Worm (Caenorhabditis elegans): ENCODE data around the gene F44B9.10.

F44B9.10 gene

DNA sequence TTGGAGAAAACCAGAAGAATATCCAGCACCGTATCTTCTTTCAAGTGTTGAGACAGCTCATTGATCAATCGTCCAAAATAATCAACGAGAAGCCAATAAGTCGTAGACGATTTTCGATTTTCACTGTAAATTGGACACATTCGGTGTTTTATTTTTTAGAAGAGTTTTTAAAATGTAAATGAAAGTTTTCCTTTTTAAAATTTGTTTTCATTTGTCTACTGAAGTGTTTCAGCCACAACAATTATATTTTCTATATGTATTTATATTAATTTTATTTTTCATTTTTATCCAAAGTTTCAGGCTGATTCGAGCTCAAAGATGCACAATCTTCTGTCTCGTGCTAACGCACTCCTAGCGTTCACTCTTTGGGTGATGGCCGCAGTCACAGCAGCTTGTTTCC, 11.3 kb upstream of the F44B9.10 start, which contains the start of gene spcs-3:
Gene spcs-3, plus strand, starts transcription at position 301 of the 400 bp plus-strand sequence.
- TF ChIP-seq fkh-2 (tag; optimal IDR thresholded peaks at IDR 0.05): no peak
- TF ChIP-seq nhr-76 (tag; optimal IDR thresholded peaks at IDR 0.05): no peak
- TF ChIP-seq tbx-2 (tag; optimal IDR thresholded peaks at IDR 0.05): no peak
- no peak for TF ChIP-seq nhr-11 (tag; optimal IDR thresholded peaks at IDR 0.05)
- no peak for TF ChIP-seq lin-15B (tag; optimal IDR thresholded peaks at IDR 0.05)

DNA sequence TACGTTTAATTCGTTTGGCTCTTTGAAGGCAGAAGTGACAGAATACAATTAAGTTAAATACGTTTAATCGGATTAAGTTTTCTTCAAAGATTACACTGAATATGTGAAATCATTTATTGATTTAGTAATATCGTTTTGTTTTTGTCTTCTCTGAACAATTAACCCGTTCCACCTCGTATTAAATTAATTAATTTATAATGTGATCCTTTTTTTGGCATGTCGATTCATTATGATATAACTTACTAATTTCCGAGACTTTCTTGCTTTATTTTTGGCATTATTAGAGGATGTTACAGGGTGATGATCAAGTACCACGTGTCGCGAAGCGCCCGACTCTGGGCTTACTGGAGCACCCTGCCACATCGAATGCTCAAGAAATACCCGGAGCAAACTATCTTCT, 10.8 kb upstream of the F44B9.10 start, which contains the start of gene K12H4.5:
Gene K12H4.5, plus strand, starts transcription at position 301 of the 400 bp plus-strand sequence.
- no peak for TF ChIP-seq sea-2 (GFP tag; optimal IDR thresholded peaks at IDR 0.05)
- no peak for TF ChIP-seq lsy-12 (tag; optimal IDR thresholded peaks at IDR 0.05)
- TF ChIP-seq ceh-16 (tag; optimal IDR thresholded peaks at IDR 0.05): no peak
- no peak for TF ChIP-seq unc-62 (GFP tag; optimal IDR thresholded peaks at IDR 0.05)
- TF ChIP-seq nhr-23 (tag; optimal IDR thresholded peaks at IDR 0.05): no peak
- TF ChIP-seq ceh-28 (tag; optimal IDR thresholded peaks at IDR 0.05): no peak
- no peak for TF ChIP-seq nhr-76 (tag; optimal IDR thresholded peaks at IDR 0.05)
- TF ChIP-seq daf-12 (tag; optimal IDR thresholded peaks at IDR 0.05): no peak
- TF ChIP-seq fkh-10 (GFP tag; optimal IDR thresholded peaks at IDR 0.05): no peak
- no peak for TF ChIP-seq lin-39 (tag; optimal IDR thresholded peaks at IDR 0.05)

DNA sequence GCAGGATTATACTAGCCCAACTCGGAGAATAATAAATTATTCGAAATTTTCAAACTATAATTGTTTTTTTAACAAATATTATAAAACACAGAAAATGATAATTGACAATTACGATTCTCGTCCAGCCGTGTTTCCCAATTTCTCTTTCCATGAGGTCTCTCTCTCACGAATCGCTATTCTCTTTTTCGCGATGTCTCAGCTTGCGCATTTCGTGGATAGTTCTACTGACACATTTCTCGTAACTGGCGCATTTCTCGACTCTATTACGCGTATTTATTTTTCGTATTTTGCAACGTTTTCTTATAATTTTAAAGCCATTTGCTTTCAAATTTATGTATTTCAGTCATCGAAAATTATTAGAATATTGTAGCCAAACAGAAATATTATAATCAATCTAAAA, 10.3 kb upstream of the F44B9.10 start:
- TF ChIP-seq elt-3 (tag; optimal IDR thresholded peaks at IDR 0.05) (peak in 1 of 3 experiments; percentile 98), mml-1 (tag; optimal IDR thresholded peaks at IDR 0.05) (no peak), pqm-1 (tag; optimal IDR thresholded peaks at IDR 0.05) (peak; percentile 96), R02D3.7 (tag; optimal IDR thresholded peaks at IDR 0.05) (peak; percentile 95), ztf-11 (tag; optimal IDR thresholded peaks at IDR 0.05) (peak; percentile 57), fkh-10 (GFP tag; optimal IDR thresholded peaks at IDR 0.05) (peak; percentile 96), nhr-23 (tag; optimal IDR thresholded peaks at IDR 0.05) (peak; percentile 97), nhr-25 (tag; optimal IDR thresholded peaks at IDR 0.05) (peak; percentile 96), hmg-11 (tag; optimal IDR thresholded peaks at IDR 0.05) (peak; percentile 96), nhr-28 (tag; optimal IDR thresholded peaks at IDR 0.05) (no peak), unc-39 (tag; optimal IDR thresholded peaks at IDR 0.05) (no peak), fkh-2 (tag; optimal IDR thresholded peaks at IDR 0.05) (no peak), aly-2 (tag; optimal IDR thresholded peaks at IDR 0.05) (no peak), pha-4 (tag; optimal IDR thresholded peaks at IDR 0.05) (peak; percentile 100), elt-2 (tag; optimal IDR thresholded peaks at IDR 0.05) (peak; percentile 93), zag-1 (tag; optimal IDR thresholded peaks at IDR 0.05) (peak; percentile 49), nhr-237 (tag; optimal IDR thresholded peaks at IDR 0.05) (no peak), fos-1 (tag; optimal IDR thresholded peaks at IDR 0.05) (peak; percentile 93), lin-39 (tag; optimal IDR thresholded peaks at IDR 0.05) (peak; percentile 98), unc-62 (GFP tag; optimal IDR thresholded peaks at IDR 0.05) (peak; percentile 96), nhr-77 (tag; optimal IDR thresholded peaks at IDR 0.05) (peak; percentile 89), egl-27 (tag; optimal IDR thresholded peaks at IDR 0.05) (peak; percentile 96), mdl-1 (tag; optimal IDR thresholded peaks at IDR 0.05) (peak; percentile 72), ceh-9 (tag; optimal IDR thresholded peaks at IDR 0.05) (no peak), ama-1 (optimal IDR thresholded peaks at IDR 0.05) (peak; percentile 53), lsy-12 (tag; optimal IDR thresholded peaks at IDR 0.05) (peak; percentile 98), daf-12 (tag; optimal IDR thresholded peaks at IDR 0.05) (peak; percentile 21), lin-15B (tag; optimal IDR thresholded peaks at IDR 0.05) (peak; percentile 99), elt-1 (tag; optimal IDR thresholded peaks at IDR 0.05) (peak; percentile 82), ceh-82 (tag; optimal IDR thresholded peaks at IDR 0.05) (peak; percentile 92), nhr-43 (tag; optimal IDR thresholded peaks at IDR 0.05; ENCODE audit: poor library complexity, severe bottlenecking) (peak; percentile 97), nhr-76 (tag; optimal IDR thresholded peaks at IDR 0.05) (peak; percentile 79), eor-1 (tag; optimal IDR thresholded peaks at IDR 0.05) (peak in 1 of 2 experiments; percentile 14), nhr-12 (tag; optimal IDR thresholded peaks at IDR 0.05) (no peak), ztf-4 (tag; optimal IDR thresholded peaks at IDR 0.05) (peak; percentile 81), ZK546.5 (tag; optimal IDR thresholded peaks at IDR 0.05) (peak; percentile 66), egl-5 (tag; optimal IDR thresholded peaks at IDR 0.05) (peak; percentile 82), sea-2 (GFP tag; optimal IDR thresholded peaks at IDR 0.05) (no peak), jun-1 (tag; optimal IDR thresholded peaks at IDR 0.05) (peak; percentile 97), ceh-16 (tag; optimal IDR thresholded peaks at IDR 0.05) (peak; percentile 69), nfya-1 (tag; optimal IDR thresholded peaks at IDR 0.05; ENCODE audit: insufficient read depth) (peak; percentile 96), tbx-2 (tag; optimal IDR thresholded peaks at IDR 0.05) (peak; percentile 87), snpc-4 (tag; optimal IDR thresholded peaks at IDR 0.05) (peak; percentile 95), ceh-28 (tag; optimal IDR thresholded peaks at IDR 0.05) (peak; percentile 93), skn-1 (tag; optimal IDR thresholded peaks at IDR 0.05) (peak; percentile 92), nhr-67 (tag; optimal IDR thresholded peaks at IDR 0.05) (peak; percentile 44), nhr-11 (tag; optimal IDR thresholded peaks at IDR 0.05) (peak; percentile 97)
